Worm (Caenorhabditis elegans) whole organism, midembryonic: ENCODE data around the gene sre-24.

ENCODE experiments used
- T22C8.4 ChIP-seq: fragments of 200-800 bp; sonication (Bioruptor generic); IDR thresholded peaks from 2 replicates; pipeline ENCODE4 v1.3.6; 2022; ENCODE audit warnings: missing genetic modification characterization, missing compliant biosample characterization
- cog-1 ChIP-seq: sonication (generic microtip); optimal IDR thresholded peaks from 2 replicates; lab custom pipeline; 2016; ENCODE audit warnings: missing genetic modification characterization, missing compliant biosample characterization
- flt-1 ChIP-seq: fragments of 200-800 bp; sonication (Bioruptor generic); IDR thresholded peaks from 2 replicates; pipeline ENCODE4 v1.3.6; 2022; ENCODE audit warnings: missing genetic modification characterization, missing compliant biosample characterization
- klf-2 ChIP-seq: fragments of 200-800 bp; sonication (Bioruptor generic); conservative IDR thresholded peaks from 2 replicates; pipeline ENCODE4 v1.3.6; 2022; ENCODE audit warnings: missing genetic modification reagents, missing genetic modification characterization, missing compliant biosample characterization
- med-1 ChIP-seq: sonication (generic microtip); optimal IDR thresholded peaks from 2 replicates; lab custom pipeline; 2017; ENCODE audit warnings: missing genetic modification characterization, mild to moderate bottlenecking, missing compliant biosample characterization, antibody characterized with exemption, missing genetic modification reagents; ENCODE audit not compliant: insufficient read depth
- ref-1 ChIP-seq: fragments of 200-800 bp; sonication (Bioruptor generic); conservative IDR thresholded peaks from 2 replicates; pipeline ENCODE4 v1.3.6; 2022; ENCODE audit warnings: missing genetic modification reagents, missing genetic modification characterization, missing compliant biosample characterization
- tab-1 ChIP-seq: fragments of 200-800 bp; sonication (Bioruptor generic); IDR thresholded peaks from 2 replicates; pipeline ENCODE4 v1.3.6; 2022; ENCODE audit warnings: missing genetic modification characterization, missing compliant biosample characterization
- ztf-23 ChIP-seq: fragments of 200-800 bp; sonication (Bioruptor generic); IDR thresholded peaks from 2 replicates; pipeline ENCODE4 v1.3.6; 2022; ENCODE audit warnings: missing genetic modification reagents, missing genetic modification characterization, missing compliant biosample characterization
- ztf-29 ChIP-seq: fragments of 200-800 bp; sonication (Bioruptor generic); IDR thresholded peaks from 2 replicates; pipeline ENCODE4 v1.3.6; 2022; ENCODE audit warnings: missing genetic modification reagents, missing genetic modification characterization, missing compliant biosample characterization

sre-24 gene

ce11 chrV:2899867-2900266 lies 15.4 kb downstream of the sre-24 start, which contains the start of gene str-46:
Gene str-46, minus strand, starts transcription at chrV:2899967.
- no peak for TF ChIP-seq tab-1
- no peak for TF ChIP-seq flt-1
- no peak for TF ChIP-seq T22C8.4 (GFP tag; lab: Robert Waterston, UW)
- no peak for TF ChIP-seq ztf-23 (GFP tag; lab: Robert Waterston, UW)
- TF ChIP-seq klf-2 (GFP tag; lab: Robert Waterston, UW): no peak
- no peak for TF ChIP-seq cog-1 (tag; lab: Kevin White, UChicago)
- no peak for TF ChIP-seq ztf-29
- TF ChIP-seq med-1: no peak
- TF ChIP-seq ref-1: no peak

DNA sequence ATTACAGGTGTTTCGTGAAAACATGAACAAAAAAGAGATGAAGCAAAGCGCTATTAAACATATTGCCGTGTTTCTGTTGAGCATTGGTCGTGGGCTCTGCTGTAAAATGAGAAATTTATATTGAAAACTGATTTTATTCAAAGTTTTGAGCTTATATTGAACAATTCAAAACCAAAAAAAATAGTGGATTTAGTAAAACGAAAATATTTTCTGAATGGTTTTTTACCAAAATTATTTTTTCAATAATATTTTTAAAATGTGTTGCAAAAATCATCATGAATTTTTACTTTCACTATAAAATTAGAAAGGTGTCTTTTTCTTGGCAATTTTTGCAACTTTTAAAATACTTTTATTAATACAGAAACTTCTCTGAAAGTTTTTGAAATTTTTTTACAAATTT lies 18.7 kb downstream of the sre-24 start, which contains the start of gene C31B8.7:
Gene C31B8.7 (minus strand): TSS at position 101 of the 400 bp plus-strand sequence.
- no peak for TF ChIP-seq ztf-29
- no peak for TF ChIP-seq flt-1
- no peak for TF ChIP-seq T22C8.4 (GFP tag; lab: Robert Waterston, UW)
- no peak for TF ChIP-seq tab-1
- TF ChIP-seq med-1: no peak
- TF ChIP-seq ref-1: no peak
- TF ChIP-seq cog-1 (tag; lab: Kevin White, UChicago): no peak
- no peak for TF ChIP-seq ztf-23 (GFP tag; lab: Robert Waterston, UW)
- TF ChIP-seq klf-2 (GFP tag; lab: Robert Waterston, UW): no peak

DNA sequence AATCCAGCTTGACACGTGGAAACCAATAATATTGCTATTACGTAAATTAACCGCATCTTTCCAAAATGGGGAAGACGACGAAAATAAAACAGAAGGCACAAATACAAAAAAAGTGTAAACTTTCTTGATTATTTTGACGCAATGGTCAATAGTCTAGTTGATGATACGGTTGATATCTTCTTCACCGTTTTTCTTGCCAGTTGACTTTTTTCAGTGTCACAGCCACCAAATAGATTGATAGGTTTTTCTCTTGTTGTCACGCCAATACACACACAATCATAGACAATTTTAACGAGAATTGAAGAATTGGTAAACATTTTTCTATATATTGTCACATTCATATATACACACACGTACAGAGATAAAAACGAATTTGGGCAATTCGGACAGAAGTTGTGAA lies 25.0 kb downstream of the sre-24 start, which contains the start of gene zmp-3:
Gene zmp-3 (minus strand): TSS at position 101 of the 400 bp plus-strand sequence.
- TF ChIP-seq cog-1 (tag; lab: Kevin White, UChicago) (no peak), tab-1 (no peak), T22C8.4 (GFP tag; lab: Robert Waterston, UW) (no peak), flt-1 (no peak), ztf-29 (no peak), med-1 (no peak), ztf-23 (GFP tag; lab: Robert Waterston, UW) (no peak), klf-2 (GFP tag; lab: Robert Waterston, UW) (no peak), ref-1 (no peak)

- TF ChIP-seq flt-1: no peak
- TF ChIP-seq klf-2 (GFP tag; lab: Robert Waterston, UW): no peak
- no peak for TF ChIP-seq T22C8.4 (GFP tag; lab: Robert Waterston, UW)
- TF ChIP-seq tab-1: no peak
- TF ChIP-seq ztf-29: no peak
- TF ChIP-seq med-1: no peak
- no peak for TF ChIP-seq ref-1
- TF ChIP-seq ztf-23 (GFP tag; lab: Robert Waterston, UW): no peak
- no peak for TF ChIP-seq cog-1 (tag; lab: Kevin White, UChicago)
Observed at ce11 chrV:2912901-2913300, 28.4 kb downstream of the sre-24 start, which contains the start of gene C31B8.9. Gene C31B8.9, minus strand, starts transcription at chrV:2913001.

- TF ChIP-seq tab-1: no peak
- no peak for TF ChIP-seq med-1
- TF ChIP-seq klf-2 (GFP tag; lab: Robert Waterston, UW): no peak
- TF ChIP-seq ref-1: no peak
- TF ChIP-seq ztf-29: no peak
- TF ChIP-seq cog-1 (tag; lab: Kevin White, UChicago): no peak
- no peak for TF ChIP-seq T22C8.4 (GFP tag; lab: Robert Waterston, UW)
- TF ChIP-seq ztf-23 (GFP tag; lab: Robert Waterston, UW): no peak
- no peak for TF ChIP-seq flt-1
Observed at ce11 chrV:2913948-2914347, 29.4 kb downstream of the sre-24 start, which contains the start of gene srh-146. Gene srh-146, plus strand, starts transcription at chrV:2914248.

- no peak for TF ChIP-seq ztf-29
- TF ChIP-seq tab-1: no peak
- no peak for TF ChIP-seq klf-2 (GFP tag; lab: Robert Waterston, UW)
- no peak for TF ChIP-seq flt-1
- no peak for TF ChIP-seq cog-1 (tag; lab: Kevin White, UChicago)
- TF ChIP-seq med-1: no peak
- TF ChIP-seq ztf-23 (GFP tag; lab: Robert Waterston, UW): no peak
- no peak for TF ChIP-seq ref-1
- TF ChIP-seq T22C8.4 (GFP tag; lab: Robert Waterston, UW): no peak
Observed at ce11 chrV:2920125-2920524, 35.6 kb downstream of the sre-24 start.

DNA sequence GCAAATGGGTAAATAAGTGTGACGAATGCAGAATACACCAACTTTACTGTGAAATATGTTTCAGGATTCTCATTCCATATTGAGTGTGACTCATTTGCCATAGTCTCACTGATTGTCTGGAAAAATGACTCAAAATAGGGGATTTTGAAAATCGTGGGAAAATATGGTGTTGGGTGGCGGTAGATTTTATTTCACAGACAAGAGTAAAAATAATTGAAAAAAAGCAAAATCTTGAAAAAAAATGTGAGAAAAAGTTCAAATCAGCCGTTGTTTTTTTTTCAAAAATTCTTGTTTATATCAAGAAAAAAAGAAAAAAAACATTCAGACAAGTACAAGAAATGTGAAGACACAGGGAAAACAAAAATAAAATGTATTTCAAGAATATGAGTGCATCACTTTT lies 38.1 kb downstream of the sre-24 start, which contains the start of gene srh-38:
Gene srh-38 (minus strand): TSS at position 101 of the 400 bp plus-strand sequence.
- TF ChIP-seq klf-2 (GFP tag; lab: Robert Waterston, UW) (no peak), ref-1 (no peak), ztf-29 (no peak), med-1 (no peak)

ce11 chrV:2927553-2927952 lies 43.0 kb downstream of the sre-24 start, which contains the start of gene C31B8.12:
Gene C31B8.12, minus strand, starts transcription at chrV:2927653.
- TF ChIP-seq cog-1 (tag; lab: Kevin White, UChicago) (no peak), T22C8.4 (GFP tag; lab: Robert Waterston, UW) (no peak), klf-2 (GFP tag; lab: Robert Waterston, UW) (no peak), med-1 (no peak), ztf-29 (no peak), tab-1 (no peak)

DNA sequence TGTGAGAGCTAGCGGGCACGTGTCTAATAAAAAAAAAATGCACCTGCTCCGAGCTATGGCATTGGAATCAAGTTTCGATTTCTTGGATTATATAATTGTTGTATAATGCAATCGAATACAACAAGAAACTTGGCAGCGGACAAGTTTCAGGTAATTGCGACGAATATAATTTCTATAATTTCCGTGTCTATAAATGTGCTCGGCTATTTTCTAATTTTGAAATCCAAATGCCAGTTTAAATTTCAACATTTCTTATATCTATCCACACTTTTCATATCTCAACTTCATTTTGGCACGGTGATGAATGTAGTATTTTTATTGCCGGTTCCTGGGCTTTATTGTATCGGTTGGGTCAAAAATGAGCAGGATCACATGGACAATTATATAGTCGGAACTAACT lies 45.2 kb downstream of the sre-24 start, which contains the start of gene C31B8.16:
Gene C31B8.16 (plus strand): TSS at position 301 of the 400 bp plus-strand sequence.
- no peak for TF ChIP-seq tab-1
- TF ChIP-seq ztf-23 (GFP tag; lab: Robert Waterston, UW): no peak

DNA sequence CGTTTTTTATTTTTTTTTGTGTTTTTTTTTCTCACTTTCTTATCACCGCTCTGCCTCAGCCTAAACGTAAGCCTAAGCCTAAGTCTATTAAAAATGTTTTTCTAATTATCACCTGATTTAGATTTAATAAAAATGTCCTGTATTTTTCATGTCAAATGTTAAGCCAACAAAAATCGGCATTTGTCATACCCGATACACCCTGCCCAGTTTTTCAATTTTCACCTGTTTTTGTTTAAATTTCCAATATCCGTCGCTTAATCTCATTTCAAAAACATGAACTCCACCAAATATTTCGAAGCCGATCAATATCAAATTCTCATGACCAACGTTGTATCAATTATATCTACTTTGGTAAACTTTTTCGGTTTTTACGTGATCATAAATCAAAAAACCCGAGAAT lies 46.7 kb downstream of the sre-24 start, which contains the start of gene C31B8.1:
Gene C31B8.1 (plus strand): TSS at position 301 of the 400 bp plus-strand sequence.
- no peak for TF ChIP-seq ztf-23 (GFP tag; lab: Robert Waterston, UW)
- no peak for TF ChIP-seq ref-1

- TF ChIP-seq ref-1 (no peak), tab-1 (no peak), med-1 (no peak), klf-2 (GFP tag; lab: Robert Waterston, UW) (no peak), T22C8.4 (GFP tag; lab: Robert Waterston, UW) (no peak), ztf-23 (GFP tag; lab: Robert Waterston, UW) (no peak), ztf-29 (no peak), flt-1 (no peak), cog-1 (tag; lab: Kevin White, UChicago) (no peak)
Observed at ce11 chrV:2934075-2934474, 49.6 kb downstream of the sre-24 start, which contains the start of gene srh-247. Gene srh-247, minus strand, starts transcription at chrV:2934175.
